Fruit fly (Drosophila melanogaster) whole organism, wandering third instar larva: ENCODE measurements around the gene lectin-37Da.

Source experiments
- Abd-B ChIP-seq: fragments of >200 bp; optimal IDR thresholded peaks from 2 replicates; lab custom pipeline; 2017; ENCODE audit warnings: missing biosample characterization, missing genetic modification characterization
- CG32264 ChIP-seq: fragments of 200-800 bp; sonication (Bioruptor generic); optimal IDR thresholded peaks from 2 replicates; lab custom pipeline; 2016; ENCODE audit warnings: missing biosample characterization, missing genetic modification characterization
- CG9705 ChIP-seq: fragments of 200-800 bp; sonication (Bioruptor generic); optimal IDR thresholded peaks from 2 replicates; lab custom pipeline; 2018; ENCODE audit warnings: missing biosample characterization, mild to moderate bottlenecking, missing genetic modification characterization
- CrebA ChIP-seq: fragments of 200-800 bp; sonication (Bioruptor generic); optimal IDR thresholded peaks from 2 replicates; lab custom pipeline; 2016; ENCODE audit warnings: missing biosample characterization, mild to moderate bottlenecking, missing genetic modification characterization, borderline replicate concordance
- Dfd ChIP-seq: fragments of >200 bp; optimal IDR thresholded peaks from 2 replicates; lab custom pipeline; 2017; ENCODE audit warnings: missing biosample characterization, missing genetic modification characterization
- Dif ChIP-seq: fragments of 200-275, 200-300 bp; sonication (Bioruptor generic); optimal IDR thresholded peaks from 2 replicates; lab custom pipeline; 2018; ENCODE audit warnings: missing biosample characterization, missing genetic modification characterization; ENCODE audit not compliant: partially characterized antibody
- GATAd ChIP-seq: sonication (Bioruptor generic); optimal IDR thresholded peaks from 2 replicates; lab custom pipeline; 2016; ENCODE audit warnings: missing biosample characterization, missing genetic modification characterization
- HLH106 ChIP-seq: fragments of 200-800 bp; optimal IDR thresholded peaks from 3 replicates; lab custom pipeline; 2019; ENCODE audit warnings: missing biosample characterization, mild to moderate bottlenecking, missing genetic modification characterization, moderate library complexity
- Hnf4 ChIP-seq: fragments of 200-800 bp; sonication (Bioruptor generic); optimal IDR thresholded peaks from 2 replicates; lab custom pipeline; 2016; ENCODE audit warnings: missing biosample characterization, mild to moderate bottlenecking, missing genetic modification characterization
- Hr78 ChIP-seq: fragments of >200 bp; optimal IDR thresholded peaks from 2 replicates; lab custom pipeline; 2017; ENCODE audit warnings: missing biosample characterization, missing genetic modification characterization
- Hr83 ChIP-seq: fragments of 200-300 bp; sonication (Bioruptor generic); optimal IDR thresholded peaks from 2 replicates; lab custom pipeline; 2016; ENCODE audit warnings: missing biosample characterization, mild to moderate bottlenecking, missing genetic modification characterization, moderate library complexity; ENCODE audit not compliant: poor library complexity, severe bottlenecking
- Jra ChIP-seq: sonication (Bioruptor generic); optimal IDR thresholded peaks from 2 replicates; lab custom pipeline; 2016; ENCODE audit warnings: missing biosample characterization, missing genetic modification characterization
- Myc ChIP-seq: fragments of >200 bp; optimal IDR thresholded peaks from 2 replicates; lab custom pipeline; 2017
- N ChIP-seq: fragments of >200 bp; optimal IDR thresholded peaks from 2 replicates; lab custom pipeline; 2018; ENCODE audit warnings: missing biosample characterization, missing external identifiers, missing genetic modification characterization
- OdsH ChIP-seq: fragments of 200-800 bp; sonication (Bioruptor generic); optimal IDR thresholded peaks from 2 replicates; lab custom pipeline; 2016; ENCODE audit warnings: missing biosample characterization, mild to moderate bottlenecking, missing genetic modification characterization
- Rel ChIP-seq, 2 experiments: fragments of 200-800 bp; sonication (Bioruptor generic) in 1 of 2; optimal IDR thresholded peaks; 2 replicates in 1 of 2; 3 replicates in 1 of 2; lab custom pipeline; 2016 to 2019; ENCODE audit warnings: mild to moderate bottlenecking in 2 of 2, missing biosample characterization in 2 of 2, missing genetic modification characterization in 2 of 2, moderate library complexity in 1 of 2
- Sp1 ChIP-seq: fragments of 200-800 bp; sonication (Bioruptor generic); optimal IDR thresholded peaks from 3 replicates; lab custom pipeline; 2019; ENCODE audit warnings: missing biosample characterization, mild to moderate bottlenecking, missing genetic modification characterization, moderate library complexity
- Vsx2 ChIP-seq: fragments of 200-300, 225-300 bp; sonication (Bioruptor generic); optimal IDR thresholded peaks from 2 replicates; lab custom pipeline; 2018; ENCODE audit warnings: missing biosample characterization, missing genetic modification characterization; ENCODE audit not compliant: partially characterized antibody
- br ChIP-seq: fragments of 200-800 bp; sonication (Bioruptor generic); optimal IDR thresholded peaks from 2 replicates; lab custom pipeline; 2016; ENCODE audit warnings: missing biosample characterization, missing genetic modification characterization
- brk ChIP-seq: fragments of 200-800 bp; sonication (Bioruptor generic); optimal IDR thresholded peaks from 2 replicates; lab custom pipeline; 2016; ENCODE audit warnings: missing biosample characterization, mild to moderate bottlenecking, missing genetic modification characterization
- dl ChIP-seq, 2 experiments: fragments of 175-275, 200-275 bp in 1 of 2; fragments of 200-275 bp in 1 of 2; sonication (Bioruptor generic); optimal IDR thresholded peaks; lab custom pipeline; 2018; ENCODE audit warnings: mild to moderate bottlenecking in 2 of 2, missing biosample characterization in 2 of 2, missing genetic modification characterization in 2 of 2, moderate library complexity in 2 of 2; ENCODE audit not compliant: partially characterized antibody in 2 of 2, insufficient read depth in 1 of 2
- dsf ChIP-seq: sonication (Bioruptor generic); optimal IDR thresholded peaks from 2 replicates; lab custom pipeline; 2016; ENCODE audit warnings: missing biosample characterization, missing genetic modification characterization, borderline replicate concordance
- ey ChIP-seq: fragments of 200-800 bp; sonication (Bioruptor generic); optimal IDR thresholded peaks from 2 replicates; lab custom pipeline; 2016; ENCODE audit warnings: missing biosample characterization, missing genetic modification characterization
- foxo ChIP-seq, 2 experiments: fragments of 200-800 bp; sonication (Bioruptor generic); optimal IDR thresholded peaks; 2 replicates in 1 of 2; 3 replicates in 1 of 2; lab custom pipeline; 2016 to 2017; ENCODE audit warnings: missing biosample characterization in 2 of 2, missing genetic modification characterization in 2 of 2
- fru ChIP-seq: fragments of 200-800 bp; sonication (Bioruptor generic); optimal IDR thresholded peaks from 3 replicates; lab custom pipeline; 2016; ENCODE audit warnings: missing biosample characterization, mild to moderate bottlenecking, missing genetic modification characterization
- h ChIP-seq: fragments of 200-800 bp; sonication (Bioruptor generic); optimal IDR thresholded peaks from 3 replicates; lab custom pipeline; 2016; ENCODE audit warnings: missing biosample characterization, mild to moderate bottlenecking, missing genetic modification characterization
- jim ChIP-seq: fragments of 175-275, 200-325 bp; sonication (Bioruptor generic); optimal IDR thresholded peaks from 2 replicates; lab custom pipeline; 2016; ENCODE audit warnings: missing biosample characterization, mild to moderate bottlenecking, missing genetic modification characterization
- lola ChIP-seq: fragments of >200 bp; optimal IDR thresholded peaks from 2 replicates; lab custom pipeline; 2017; ENCODE audit warnings: missing biosample characterization, missing genetic modification characterization
- pan ChIP-seq: fragments of >200 bp; optimal IDR thresholded peaks from 2 replicates; lab custom pipeline; 2017
- psq ChIP-seq: fragments of 200-800 bp; sonication (Bioruptor generic); optimal IDR thresholded peaks from 3 replicates; lab custom pipeline; 2017; ENCODE audit warnings: missing biosample characterization, mild to moderate bottlenecking, missing genetic modification characterization, moderate library complexity
- sage ChIP-seq: fragments of 200-800 bp; sonication (Bioruptor generic); optimal IDR thresholded peaks from 2 replicates; lab custom pipeline; 2016; ENCODE audit warnings: missing biosample characterization, mild to moderate bottlenecking, missing genetic modification characterization
- sv ChIP-seq: fragments of 200-800 bp; sonication (Bioruptor generic); optimal IDR thresholded peaks from 3 replicates; lab custom pipeline; 2016; ENCODE audit warnings: missing biosample characterization, missing genetic modification characterization
- tai ChIP-seq: sonication (Bioruptor generic); optimal IDR thresholded peaks from 2 replicates; lab custom pipeline; 2016; ENCODE audit warnings: missing biosample characterization, missing genetic modification characterization
- usp ChIP-seq: fragments of >200 bp; optimal IDR thresholded peaks from 2 replicates; lab custom pipeline; 2017; ENCODE audit warnings: missing biosample characterization, missing genetic modification characterization
- woc ChIP-seq: sonication (Bioruptor generic); optimal IDR thresholded peaks from 2 replicates; lab custom pipeline; 2016; ENCODE audit warnings: missing biosample characterization, mild to moderate bottlenecking, missing genetic modification characterization

lectin-37Da gene

DNA sequence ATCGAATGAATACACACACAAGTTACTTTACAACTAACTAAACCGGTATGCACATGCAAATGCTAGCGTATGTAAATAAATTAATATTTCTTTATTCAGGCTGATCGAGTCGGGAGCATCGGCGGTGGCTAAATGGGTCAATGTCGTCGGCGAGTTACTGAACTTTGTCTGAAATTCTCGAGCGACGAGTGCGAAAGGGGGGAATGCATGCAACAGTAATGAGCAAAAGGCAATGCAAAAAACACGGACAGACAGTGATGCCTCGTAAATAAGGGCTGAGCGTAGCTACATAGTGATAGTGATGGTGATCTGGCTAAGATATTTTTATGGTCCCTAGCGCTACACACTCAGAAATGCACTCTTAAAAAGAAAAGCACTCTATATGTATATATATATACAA, 22.6 kb downstream of the lectin-37Da start:
- no peak for TF ChIP-seq sage (GFP tag; lab: Kevin White, UChicago)
- TF ChIP-seq tai, result no peak
- peak; percentile 73 for TF ChIP-seq psq (GFP tag; lab: Kevin White, UChicago)
- peak; percentile 31 for TF ChIP-seq woc (GFP tag; lab: Kevin White, UChicago)
- TF ChIP-seq CrebA (GFP tag; lab: Kevin White, UChicago), result no peak
- peak; percentile 31 for TF ChIP-seq HLH106 (tag; lab: Kevin White, UChicago)
- no peak for TF ChIP-seq lola (GFP tag; lab: Kevin White, UChicago)
- peak; percentile 80 for TF ChIP-seq fru
- TF ChIP-seq h (GFP tag; lab: Kevin White, UChicago), result peak; percentile 0
- no peak for TF ChIP-seq brk (GFP tag; lab: Kevin White, UChicago)
- TF ChIP-seq Hnf4 (GFP tag; lab: Kevin White, UChicago), result peak; percentile 13

DNA sequence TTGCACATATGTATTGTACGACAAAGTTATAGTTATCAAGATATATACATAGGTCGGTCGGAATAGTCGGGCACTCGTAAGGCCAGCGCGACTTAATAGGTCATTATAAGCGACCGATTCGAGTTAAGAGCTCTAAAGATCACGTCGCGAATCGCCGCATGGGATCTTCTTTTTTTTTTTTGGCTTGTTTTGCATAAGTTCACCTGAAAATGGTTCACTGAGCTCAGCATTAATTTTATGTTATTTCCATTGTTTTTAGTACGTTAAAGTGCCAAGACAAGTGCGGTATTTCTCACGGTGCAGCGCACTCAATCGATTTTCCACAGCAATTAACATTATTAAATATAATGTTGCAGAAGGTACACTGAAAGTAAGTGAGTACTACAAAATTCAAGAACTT, 23.2 kb downstream of the lectin-37Da start:
- TF ChIP-seq tai, result no peak
- no peak for TF ChIP-seq fru
- TF ChIP-seq sage (GFP tag; lab: Kevin White, UChicago), result no peak
- no peak for TF ChIP-seq foxo (GFP tag; optimal IDR thresholded peaks at IDR 0.05; lab: Kevin White, UChicago)
- TF ChIP-seq ey, result no peak
- TF ChIP-seq lola (GFP tag; lab: Kevin White, UChicago), result no peak
- TF ChIP-seq Myc (lab: Kevin White, UChicago), result no peak
- TF ChIP-seq pan (lab: Kevin White, UChicago), result no peak
- TF ChIP-seq dl (GFP tag; optimal IDR thresholded peaks at IDR 0.05; lab: Kevin White, UChicago; ENCODE audit: insufficient read depth in 1 of 2, partially characterized antibody in 2 of 2), result no peak
- TF ChIP-seq GATAd (GFP tag; lab: Kevin White, UChicago), result no peak

DNA sequence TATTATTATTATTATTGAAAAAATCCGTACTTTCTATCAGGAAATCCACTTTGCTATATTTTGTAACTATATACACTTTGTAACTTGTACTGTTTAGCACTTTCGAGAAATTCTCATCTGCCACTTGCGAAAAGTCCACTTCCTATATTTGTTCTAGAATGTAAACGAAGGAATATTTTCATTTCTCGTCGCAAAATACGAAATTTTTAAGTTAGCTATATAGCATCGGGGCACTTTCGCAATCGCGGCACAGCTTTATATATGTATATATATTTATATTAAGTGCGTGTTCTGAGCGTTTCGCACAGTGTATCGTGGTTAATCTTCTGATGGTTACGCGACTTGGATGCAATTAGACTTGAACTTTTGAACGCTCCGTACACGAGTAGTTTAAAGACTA, 23.7 kb downstream of the lectin-37Da start, which contains the start of gene RanGAP:
Gene RanGAP (plus strand): TSS at position 169 of the 400 bp plus-strand sequence.
- TF ChIP-seq sv, result no peak
- TF ChIP-seq, all 38 proteins: peak for 0

DNA sequence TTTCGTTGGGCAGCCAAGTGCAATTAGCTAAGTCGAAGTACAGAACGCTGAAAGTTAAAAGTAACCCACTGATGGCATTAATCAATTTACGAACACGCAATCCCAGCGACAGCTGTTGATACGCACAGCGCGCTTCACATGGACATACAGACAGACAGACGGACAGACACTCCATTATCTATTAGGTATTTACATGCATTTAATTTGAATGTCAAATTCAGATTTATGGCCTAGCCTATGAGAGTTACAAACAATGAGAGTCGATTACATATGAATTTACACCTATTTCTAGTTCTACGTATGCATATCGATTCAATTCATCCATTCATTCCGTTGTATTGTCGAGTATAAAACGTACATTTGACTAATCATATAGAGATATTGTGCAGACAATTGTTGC, 24.5 kb downstream of the lectin-37Da start, which contains the start of gene CG10237:
Gene CG10237 (minus strand): TSS at position 101 of the 400 bp plus-strand sequence.
- TF ChIP-seq dl (GFP tag; optimal IDR thresholded peaks at IDR 0.05; lab: Kevin White, UChicago; ENCODE audit: insufficient read depth in 1 of 2, partially characterized antibody in 2 of 2) (no peak), Dfd (GFP tag; lab: Kevin White, UChicago) (no peak), Hnf4 (GFP tag; lab: Kevin White, UChicago) (no peak), CrebA (GFP tag; lab: Kevin White, UChicago) (no peak), br (no peak), HLH106 (tag; lab: Kevin White, UChicago) (no peak), woc (GFP tag; lab: Kevin White, UChicago) (no peak), tai (no peak), OdsH (GFP tag; lab: Kevin White, UChicago) (no peak), Rel (GFP tag; optimal IDR thresholded peaks at IDR 0.05; lab: Kevin White, UChicago) (no peak), Rel (tag; optimal IDR thresholded peaks at IDR 0.05; lab: Kevin White, UChicago) (no peak), fru (no peak), ey (no peak), jim (GFP tag; lab: Kevin White, UChicago) (no peak), Dif (GFP tag; lab: Kevin White, UChicago) (no peak), Myc (lab: Kevin White, UChicago) (no peak), psq (GFP tag; lab: Kevin White, UChicago) (no peak), lola (GFP tag; lab: Kevin White, UChicago) (no peak), Abd-B (GFP tag; lab: Kevin White, UChicago) (no peak), brk (GFP tag; lab: Kevin White, UChicago) (no peak)

DNA sequence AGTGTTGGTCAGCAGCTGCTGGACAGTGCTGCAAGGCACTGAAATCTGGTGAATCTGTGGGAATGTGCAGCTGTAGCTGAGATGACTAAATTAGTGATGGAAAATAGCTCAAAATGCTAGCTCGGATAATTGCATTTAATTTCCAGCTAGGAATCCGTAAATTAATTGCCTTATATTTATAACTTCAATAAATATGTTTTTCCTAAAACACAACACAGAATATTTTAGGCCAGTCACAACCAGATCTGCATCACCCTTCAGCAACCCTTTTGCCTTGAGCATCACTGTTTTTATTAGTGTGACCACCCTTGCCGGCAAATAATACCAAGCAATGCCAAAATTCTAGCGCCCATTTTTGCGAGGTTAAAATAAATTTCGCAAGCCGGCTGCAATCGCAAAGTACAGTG, 26.6 kb downstream of the lectin-37Da start, which contains the start of gene Hs2st:
Gene Hs2st (minus strand): TSS at position 17 of the 407 bp plus-strand sequence.
- TF ChIP-seq Dif (GFP tag; lab: Kevin White, UChicago), result no peak
- peak; percentile 57 to 97 for TF ChIP-seq foxo (GFP tag; optimal IDR thresholded peaks at IDR 0.05; lab: Kevin White, UChicago)
- peak; percentile 98 for TF ChIP-seq woc (GFP tag; lab: Kevin White, UChicago)
- TF ChIP-seq sage (GFP tag; lab: Kevin White, UChicago), result no peak
- TF ChIP-seq Rel (GFP tag; optimal IDR thresholded peaks at IDR 0.05; lab: Kevin White, UChicago), result peak; percentile 31
- peak; percentile 85 for TF ChIP-seq Rel (tag; optimal IDR thresholded peaks at IDR 0.05; lab: Kevin White, UChicago)
- no peak for TF ChIP-seq lola (GFP tag; lab: Kevin White, UChicago)
- no peak for TF ChIP-seq Abd-B (GFP tag; lab: Kevin White, UChicago)
- no peak for TF ChIP-seq usp (GFP tag; lab: Kevin White, UChicago)
- peak; percentile 96 for TF ChIP-seq h (GFP tag; lab: Kevin White, UChicago)
- peak; percentile 87 for TF ChIP-seq psq (GFP tag; lab: Kevin White, UChicago)
- peak; percentile 95 for TF ChIP-seq fru
- TF ChIP-seq OdsH (GFP tag; lab: Kevin White, UChicago), result peak; percentile 94
- TF ChIP-seq Myc (lab: Kevin White, UChicago), result peak; percentile 99
- peak; percentile 88 for TF ChIP-seq jim (GFP tag; lab: Kevin White, UChicago)
- TF ChIP-seq Sp1 (GFP tag; lab: Kevin White, UChicago), result peak; percentile 89
- TF ChIP-seq ey, result peak; percentile 95
- TF ChIP-seq Jra (GFP tag; lab: Kevin White, UChicago), result peak; percentile 96
- no peak for TF ChIP-seq dl (GFP tag; optimal IDR thresholded peaks at IDR 0.05; lab: Kevin White, UChicago; ENCODE audit: insufficient read depth in 1 of 2, partially characterized antibody in 2 of 2)
- no peak for TF ChIP-seq Hr78
- peak; percentile 92 for TF ChIP-seq dsf (GFP tag; lab: Kevin White, UChicago)
- peak; percentile 87 for TF ChIP-seq Hr83 (GFP tag; lab: Kevin White, UChicago)
- peak; percentile 95 for TF ChIP-seq HLH106 (tag; lab: Kevin White, UChicago)
- TF ChIP-seq brk (GFP tag; lab: Kevin White, UChicago), result no peak
- no peak for TF ChIP-seq pan (lab: Kevin White, UChicago)
- peak; percentile 84 for TF ChIP-seq CG32264 (GFP tag; lab: Kevin White, UChicago)
- TF ChIP-seq N (GFP tag; lab: Kevin White, UChicago), result no peak
- peak; percentile 97 for TF ChIP-seq Hnf4 (GFP tag; lab: Kevin White, UChicago)
- TF ChIP-seq CG9705 (GFP tag; lab: Kevin White, UChicago), result peak; percentile 94
- no peak for TF ChIP-seq CrebA (GFP tag; lab: Kevin White, UChicago)
- TF ChIP-seq Vsx2 (GFP tag; lab: Kevin White, UChicago), result no peak
